Fruit fly (Drosophila melanogaster): ENCODE results near the gene FoxP.

Gene FoxP

dm6 chr3R:9705008-9705628, 25.6 kb downstream of the FoxP start, which contains the start of gene Unc-115a (continued):
- TF ChIP-seq Fer1 (GFP tag; optimal IDR thresholded peaks at IDR 0.05) (peak; percentile 23), CG17186 (GFP tag; optimal IDR thresholded peaks at IDR 0.05) (peak; percentile 2), kni (GFP tag; optimal IDR thresholded peaks at IDR 0.05) (no peak), YL-1 (GFP tag; optimal IDR thresholded peaks at IDR 0.05) (peak; percentile 75), crc (GFP tag; optimal IDR thresholded peaks at IDR 0.05) (no peak), CG18764 (GFP tag; optimal IDR thresholded peaks at IDR 0.05) (peak; percentile 20), CG43689 (GFP tag; IDR thresholded peaks at IDR 0.05) (no peak), emc (GFP tag; optimal IDR thresholded peaks at IDR 0.05) (no peak), hb (GFP tag; IDR thresholded peaks at IDR 0.05; ENCODE audit: partially characterized antibody) (no peak), CG1529 (GFP tag; optimal IDR thresholded peaks at IDR 0.05) (no peak), Dad (GFP tag; optimal IDR thresholded peaks at IDR 0.05) (no peak), bigmax (GFP tag; optimal IDR thresholded peaks at IDR 0.05) (peak; percentile 86), tll (GFP tag; optimal IDR thresholded peaks at IDR 0.05) (no peak), CG3726 (GFP tag; IDR thresholded peaks at IDR 0.05) (no peak), peb (GFP tag; IDR thresholded peaks at IDR 0.05) (no peak), CG13775 (GFP tag; optimal IDR thresholded peaks at IDR 0.05) (peak; percentile 36), eve (GFP tag; optimal IDR thresholded peaks at IDR 0.05) (no peak), cg (GFP tag; optimal IDR thresholded peaks at IDR 0.05) (peak; percentile 93), jing (GFP tag; optimal IDR thresholded peaks at IDR 0.05) (no peak), hth (optimal IDR thresholded peaks at IDR 0.05) (no peak), CG6765 (GFP tag; optimal IDR thresholded peaks at IDR 0.05) (peak; percentile 19), CG14050 (GFP tag; IDR thresholded peaks at IDR 0.05) (no peak), sd (tag; optimal IDR thresholded peaks at IDR 0.05) (peak; percentile 49), vfl (GFP tag; optimal IDR thresholded peaks at IDR 0.05) (peak; percentile 39), crp (GFP tag; optimal IDR thresholded peaks at IDR 0.05) (peak in 1 of 2 experiments; percentile 42), CG17612 (GFP tag; IDR thresholded peaks at IDR 0.05) (no peak), mld (GFP tag; IDR thresholded peaks at IDR 0.05; ENCODE audit: partially characterized antibody) (no peak), CG4707 (GFP tag; optimal IDR thresholded peaks at IDR 0.05) (no peak)

- TF ChIP-seq Dll (GFP tag; IDR thresholded peaks at IDR 0.05; ENCODE audit: partially characterized antibody) (no peak), odd (GFP tag; optimal IDR thresholded peaks at IDR 0.05) (no peak), Six4 (GFP tag; optimal IDR thresholded peaks at IDR 0.05) (no peak), lab (GFP tag; optimal IDR thresholded peaks at IDR 0.05) (peak; percentile 92), CG14014 (GFP tag; IDR thresholded peaks at IDR 0.05) (no peak), fu2 (GFP tag; optimal IDR thresholded peaks at IDR 0.05) (no peak), Hmr (GFP tag; optimal IDR thresholded peaks at IDR 0.05) (peak; percentile 66), Kr (GFP tag; optimal IDR thresholded peaks at IDR 0.05) (no peak), prd (optimal IDR thresholded peaks at IDR 0.05) (no peak), prd (GFP tag; IDR thresholded peaks at IDR 0.05) (no peak), Ada2b (GFP tag; IDR thresholded peaks at IDR 0.05) (no peak), gsb-n (tag; optimal IDR thresholded peaks at IDR 0.05) (no peak), CG16813 (GFP tag; IDR thresholded peaks at IDR 0.05; ENCODE audit: partially characterized antibody) (no peak), Dad (GFP tag; optimal IDR thresholded peaks at IDR 0.05) (no peak), CG3281 (GFP tag; optimal IDR thresholded peaks at IDR 0.05) (no peak), Mad (GFP tag; optimal IDR thresholded peaks at IDR 0.05) (no peak), B-H1 (GFP tag; IDR thresholded peaks at IDR 0.05) (no peak), kay (GFP tag; optimal IDR thresholded peaks at IDR 0.05) (peak; percentile 40), Fer1 (GFP tag; optimal IDR thresholded peaks at IDR 0.05) (no peak), CG13624 (GFP tag; optimal IDR thresholded peaks at IDR 0.05) (no peak), nerfin-2 (GFP tag; IDR thresholded peaks at IDR 0.05; ENCODE audit: partially characterized antibody) (no peak), Awh (GFP tag; IDR thresholded peaks at IDR 0.05) (no peak), CrebB (tag; optimal IDR thresholded peaks at IDR 0.05) (peak; percentile 36)
Measured at dm6 chr3R:9704183-9705007, 26.3 kb downstream of the FoxP start.
